Fruit fly (Drosophila melanogaster) whole organism, wandering third instar larva: ENCODE data around the gene CG4025.

ENCODE experiments used
- Abd-B ChIP-seq: fragments of >200 bp; optimal IDR thresholded peaks from 2 replicates; lab custom pipeline; 2017; ENCODE audit warnings: missing biosample characterization, missing genetic modification characterization
- CG32264 ChIP-seq: fragments of 200-800 bp; sonication (Bioruptor generic); optimal IDR thresholded peaks from 2 replicates; lab custom pipeline; 2016; ENCODE audit warnings: missing biosample characterization, missing genetic modification characterization
- CG9705 ChIP-seq: fragments of 200-800 bp; sonication (Bioruptor generic); optimal IDR thresholded peaks from 2 replicates; lab custom pipeline; 2018; ENCODE audit warnings: missing biosample characterization, mild to moderate bottlenecking, missing genetic modification characterization
- CrebA ChIP-seq: fragments of 200-800 bp; sonication (Bioruptor generic); optimal IDR thresholded peaks from 2 replicates; lab custom pipeline; 2016; ENCODE audit warnings: missing biosample characterization, mild to moderate bottlenecking, missing genetic modification characterization, borderline replicate concordance
- Dfd ChIP-seq: fragments of >200 bp; optimal IDR thresholded peaks from 2 replicates; lab custom pipeline; 2017; ENCODE audit warnings: missing biosample characterization, missing genetic modification characterization
- Dif ChIP-seq: fragments of 200-275, 200-300 bp; sonication (Bioruptor generic); optimal IDR thresholded peaks from 2 replicates; lab custom pipeline; 2018; ENCODE audit warnings: missing biosample characterization, missing genetic modification characterization; ENCODE audit not compliant: partially characterized antibody
- GATAd ChIP-seq: sonication (Bioruptor generic); optimal IDR thresholded peaks from 2 replicates; lab custom pipeline; 2016; ENCODE audit warnings: missing biosample characterization, missing genetic modification characterization
- HLH106 ChIP-seq: fragments of 200-800 bp; optimal IDR thresholded peaks from 3 replicates; lab custom pipeline; 2019; ENCODE audit warnings: missing biosample characterization, mild to moderate bottlenecking, missing genetic modification characterization, moderate library complexity
- Hnf4 ChIP-seq: fragments of 200-800 bp; sonication (Bioruptor generic); optimal IDR thresholded peaks from 2 replicates; lab custom pipeline; 2016; ENCODE audit warnings: missing biosample characterization, mild to moderate bottlenecking, missing genetic modification characterization
- Hr78 ChIP-seq: fragments of >200 bp; optimal IDR thresholded peaks from 2 replicates; lab custom pipeline; 2017; ENCODE audit warnings: missing biosample characterization, missing genetic modification characterization
- Hr83 ChIP-seq: fragments of 200-300 bp; sonication (Bioruptor generic); optimal IDR thresholded peaks from 2 replicates; lab custom pipeline; 2016; ENCODE audit warnings: missing biosample characterization, mild to moderate bottlenecking, missing genetic modification characterization, moderate library complexity; ENCODE audit not compliant: poor library complexity, severe bottlenecking
- Jra ChIP-seq: sonication (Bioruptor generic); optimal IDR thresholded peaks from 2 replicates; lab custom pipeline; 2016; ENCODE audit warnings: missing biosample characterization, missing genetic modification characterization
- Mio ChIP-seq: sonication (Bioruptor generic); optimal IDR thresholded peaks from 2 replicates; lab custom pipeline; 2016; ENCODE audit warnings: missing biosample characterization, missing genetic modification characterization
- Myc ChIP-seq: fragments of >200 bp; optimal IDR thresholded peaks from 2 replicates; lab custom pipeline; 2017
- N ChIP-seq: fragments of >200 bp; optimal IDR thresholded peaks from 2 replicates; lab custom pipeline; 2018; ENCODE audit warnings: missing biosample characterization, missing external identifiers, missing genetic modification characterization
- OdsH ChIP-seq: fragments of 200-800 bp; sonication (Bioruptor generic); optimal IDR thresholded peaks from 2 replicates; lab custom pipeline; 2016; ENCODE audit warnings: missing biosample characterization, mild to moderate bottlenecking, missing genetic modification characterization
- Rel ChIP-seq, 2 experiments: fragments of 200-800 bp; sonication (Bioruptor generic) in 1 of 2; optimal IDR thresholded peaks; 2 replicates in 1 of 2; 3 replicates in 1 of 2; lab custom pipeline; 2016 to 2019; ENCODE audit warnings: mild to moderate bottlenecking in 2 of 2, missing biosample characterization in 2 of 2, missing genetic modification characterization in 2 of 2, moderate library complexity in 1 of 2
- Sp1 ChIP-seq: fragments of 200-800 bp; sonication (Bioruptor generic); optimal IDR thresholded peaks from 3 replicates; lab custom pipeline; 2019; ENCODE audit warnings: missing biosample characterization, mild to moderate bottlenecking, missing genetic modification characterization, moderate library complexity
- Vsx2 ChIP-seq: fragments of 200-300, 225-300 bp; sonication (Bioruptor generic); optimal IDR thresholded peaks from 2 replicates; lab custom pipeline; 2018; ENCODE audit warnings: missing biosample characterization, missing genetic modification characterization; ENCODE audit not compliant: partially characterized antibody
- br ChIP-seq: fragments of 200-800 bp; sonication (Bioruptor generic); optimal IDR thresholded peaks from 2 replicates; lab custom pipeline; 2016; ENCODE audit warnings: missing biosample characterization, missing genetic modification characterization
- brk ChIP-seq: fragments of 200-800 bp; sonication (Bioruptor generic); optimal IDR thresholded peaks from 2 replicates; lab custom pipeline; 2016; ENCODE audit warnings: missing biosample characterization, mild to moderate bottlenecking, missing genetic modification characterization
- dl ChIP-seq, 2 experiments: fragments of 175-275, 200-275 bp in 1 of 2; fragments of 200-275 bp in 1 of 2; sonication (Bioruptor generic); optimal IDR thresholded peaks; lab custom pipeline; 2018; ENCODE audit warnings: mild to moderate bottlenecking in 2 of 2, missing biosample characterization in 2 of 2, missing genetic modification characterization in 2 of 2, moderate library complexity in 2 of 2; ENCODE audit not compliant: partially characterized antibody in 2 of 2, insufficient read depth in 1 of 2
- dmrt93B ChIP-seq: fragments of 200-800 bp; sonication (Bioruptor generic); optimal IDR thresholded peaks from 2 replicates; lab custom pipeline; 2018; ENCODE audit warnings: missing biosample characterization, mild to moderate bottlenecking, missing genetic modification characterization
- dsf ChIP-seq: sonication (Bioruptor generic); optimal IDR thresholded peaks from 2 replicates; lab custom pipeline; 2016; ENCODE audit warnings: missing biosample characterization, missing genetic modification characterization, borderline replicate concordance
- ey ChIP-seq: fragments of 200-800 bp; sonication (Bioruptor generic); optimal IDR thresholded peaks from 2 replicates; lab custom pipeline; 2016; ENCODE audit warnings: missing biosample characterization, missing genetic modification characterization
- foxo ChIP-seq, 2 experiments: fragments of 200-800 bp; sonication (Bioruptor generic); optimal IDR thresholded peaks; 2 replicates in 1 of 2; 3 replicates in 1 of 2; lab custom pipeline; 2016 to 2017; ENCODE audit warnings: missing biosample characterization in 2 of 2, missing genetic modification characterization in 2 of 2
- fru ChIP-seq: fragments of 200-800 bp; sonication (Bioruptor generic); optimal IDR thresholded peaks from 3 replicates; lab custom pipeline; 2016; ENCODE audit warnings: missing biosample characterization, mild to moderate bottlenecking, missing genetic modification characterization
- h ChIP-seq: fragments of 200-800 bp; sonication (Bioruptor generic); optimal IDR thresholded peaks from 3 replicates; lab custom pipeline; 2016; ENCODE audit warnings: missing biosample characterization, mild to moderate bottlenecking, missing genetic modification characterization
- jim ChIP-seq: fragments of 175-275, 200-325 bp; sonication (Bioruptor generic); optimal IDR thresholded peaks from 2 replicates; lab custom pipeline; 2016; ENCODE audit warnings: missing biosample characterization, mild to moderate bottlenecking, missing genetic modification characterization
- lola ChIP-seq: fragments of >200 bp; optimal IDR thresholded peaks from 2 replicates; lab custom pipeline; 2017; ENCODE audit warnings: missing biosample characterization, missing genetic modification characterization
- pan ChIP-seq: fragments of >200 bp; optimal IDR thresholded peaks from 2 replicates; lab custom pipeline; 2017
- psq ChIP-seq: fragments of 200-800 bp; sonication (Bioruptor generic); optimal IDR thresholded peaks from 3 replicates; lab custom pipeline; 2017; ENCODE audit warnings: missing biosample characterization, mild to moderate bottlenecking, missing genetic modification characterization, moderate library complexity
- rgr ChIP-seq: fragments of 200-800 bp; sonication (Bioruptor generic); optimal IDR thresholded peaks from 3 replicates; lab custom pipeline; 2016; ENCODE audit warnings: missing biosample characterization, mild to moderate bottlenecking, missing genetic modification characterization
- sage ChIP-seq: fragments of 200-800 bp; sonication (Bioruptor generic); optimal IDR thresholded peaks from 2 replicates; lab custom pipeline; 2016; ENCODE audit warnings: missing biosample characterization, mild to moderate bottlenecking, missing genetic modification characterization
- sv ChIP-seq: fragments of 200-800 bp; sonication (Bioruptor generic); optimal IDR thresholded peaks from 3 replicates; lab custom pipeline; 2016; ENCODE audit warnings: missing biosample characterization, missing genetic modification characterization
- tai ChIP-seq: sonication (Bioruptor generic); optimal IDR thresholded peaks from 2 replicates; lab custom pipeline; 2016; ENCODE audit warnings: missing biosample characterization, missing genetic modification characterization
- usp ChIP-seq: fragments of >200 bp; optimal IDR thresholded peaks from 2 replicates; lab custom pipeline; 2017; ENCODE audit warnings: missing biosample characterization, missing genetic modification characterization
- woc ChIP-seq: sonication (Bioruptor generic); optimal IDR thresholded peaks from 2 replicates; lab custom pipeline; 2016; ENCODE audit warnings: missing biosample characterization, mild to moderate bottlenecking, missing genetic modification characterization

The CG4025 gene

DNA sequence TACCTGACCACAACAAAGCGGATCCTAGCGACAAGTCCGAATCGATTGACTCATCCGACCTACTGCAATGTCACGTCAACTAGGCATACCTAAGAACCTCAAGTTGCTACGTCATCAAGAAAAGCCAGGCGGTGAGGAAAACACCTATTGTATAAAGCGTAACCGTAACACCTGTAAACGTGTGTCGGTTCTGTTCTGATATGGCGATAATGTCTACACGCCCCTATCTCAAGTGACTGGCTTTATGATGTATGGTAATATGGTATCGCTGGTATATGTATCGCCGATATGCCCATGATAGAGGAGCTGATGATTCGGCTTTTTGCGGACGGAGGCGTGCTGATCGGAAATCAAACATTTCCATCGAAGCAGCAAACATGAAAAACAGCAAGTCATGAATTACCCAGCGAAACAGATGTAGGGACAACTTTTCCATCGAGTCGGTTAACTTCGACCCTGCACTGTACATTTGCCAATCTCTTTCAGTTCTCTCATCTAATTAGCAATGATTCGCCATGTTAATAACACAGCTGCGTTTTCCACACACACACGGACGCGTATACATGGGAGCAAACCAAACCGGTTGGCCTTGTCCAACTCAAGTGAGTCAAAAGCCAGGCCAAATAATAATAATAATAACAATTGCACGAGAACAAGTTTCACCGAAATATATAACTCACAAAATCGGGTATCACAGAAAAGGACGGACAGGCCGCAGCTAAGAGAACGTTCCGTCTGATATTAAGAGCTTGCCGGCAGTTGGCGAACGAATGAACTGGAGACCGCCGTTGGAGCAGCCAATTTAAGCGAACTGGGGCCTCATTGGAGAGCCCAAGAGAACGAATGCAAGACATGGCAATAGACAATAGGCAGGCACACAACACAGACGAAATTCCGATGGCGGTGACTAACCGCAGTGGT, 6.7 kb upstream of the CG4025 start:
- TF ChIP-seq GATAd (GFP tag; lab: Kevin White, UChicago) (no peak), Rel (GFP tag; optimal IDR thresholded peaks at IDR 0.05; lab: Kevin White, UChicago) (peak; percentile 17), Rel (tag; optimal IDR thresholded peaks at IDR 0.05; lab: Kevin White, UChicago) (no peak)

DNA sequence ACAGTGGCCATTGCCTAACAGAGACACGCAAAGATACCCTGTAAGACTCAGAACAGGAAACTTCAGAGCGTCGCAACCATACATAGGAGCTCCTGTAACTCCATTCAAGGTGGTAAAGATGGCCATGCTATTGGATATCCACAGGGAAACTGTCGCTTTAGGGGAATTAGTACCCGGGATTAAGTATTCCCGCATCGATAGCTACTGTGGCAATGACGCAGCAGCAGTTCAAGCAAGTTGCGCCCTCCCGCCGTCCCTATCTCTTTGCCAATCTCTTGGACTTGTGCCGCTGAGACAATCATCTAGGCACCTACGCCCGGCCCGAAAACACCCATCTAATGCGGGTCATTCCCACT, 6.1 kb upstream of the CG4025 start:
- no peak for TF ChIP-seq CG9705 (GFP tag; lab: Kevin White, UChicago)
- peak; percentile 36 for TF ChIP-seq woc (GFP tag; lab: Kevin White, UChicago)
- TF ChIP-seq jim (GFP tag; lab: Kevin White, UChicago), result no peak
- TF ChIP-seq foxo (GFP tag; optimal IDR thresholded peaks at IDR 0.05; lab: Kevin White, UChicago), result peak in 1 of 2 experiments; percentile 74
- no peak for TF ChIP-seq Hnf4 (GFP tag; lab: Kevin White, UChicago)
- no peak for TF ChIP-seq sv (GFP tag; lab: Kevin White, UChicago)
- TF ChIP-seq pan, result no peak
- TF ChIP-seq brk (GFP tag; lab: Kevin White, UChicago), result no peak
- TF ChIP-seq rgr (GFP tag; lab: Kevin White, UChicago), result peak; percentile 39
- no peak for TF ChIP-seq CrebA (GFP tag; lab: Kevin White, UChicago)
- TF ChIP-seq usp (GFP tag; lab: Kevin White, UChicago), result no peak
- TF ChIP-seq psq (GFP tag; lab: Kevin White, UChicago), result peak; percentile 54
- no peak for TF ChIP-seq Dfd (GFP tag; lab: Kevin White, UChicago)
- peak; percentile 61 for TF ChIP-seq ey (GFP tag; lab: Kevin White, UChicago)
- TF ChIP-seq Rel (GFP tag; optimal IDR thresholded peaks at IDR 0.05; lab: Kevin White, UChicago), result no peak
- peak; percentile 59 for TF ChIP-seq Rel (tag; optimal IDR thresholded peaks at IDR 0.05; lab: Kevin White, UChicago)
- TF ChIP-seq sage, result no peak
- no peak for TF ChIP-seq CG32264 (GFP tag; lab: Kevin White, UChicago)
- no peak for TF ChIP-seq GATAd (GFP tag; lab: Kevin White, UChicago)
- TF ChIP-seq Vsx2 (GFP tag; lab: Kevin White, UChicago), result no peak
- TF ChIP-seq dsf, result no peak
- TF ChIP-seq Hr78 (GFP tag; lab: Kevin White, UChicago), result no peak
- peak; percentile 54 for TF ChIP-seq OdsH (GFP tag; lab: Kevin White, UChicago)
- TF ChIP-seq HLH106 (tag; lab: Kevin White, UChicago), result peak; percentile 73
- peak; percentile 43 for TF ChIP-seq Jra (GFP tag; lab: Kevin White, UChicago)
- TF ChIP-seq Mio (GFP tag; lab: Kevin White, UChicago), result no peak
- TF ChIP-seq Abd-B (GFP tag; lab: Kevin White, UChicago), result no peak
- no peak for TF ChIP-seq Myc
- no peak for TF ChIP-seq Dif (GFP tag; lab: Kevin White, UChicago)
- TF ChIP-seq fru, result peak; percentile 78
- no peak for TF ChIP-seq Hr83
- peak; percentile 50 for TF ChIP-seq dmrt93B (GFP tag; lab: Kevin White, UChicago)
- TF ChIP-seq lola (GFP tag; lab: Kevin White, UChicago), result no peak
- peak; percentile 60 for TF ChIP-seq br (GFP tag; lab: Kevin White, UChicago)
- TF ChIP-seq tai, result no peak
- no peak for TF ChIP-seq N (GFP tag; lab: Kevin White, UChicago)
- peak; percentile 78 for TF ChIP-seq h (GFP tag; lab: Kevin White, UChicago)
- peak; percentile 21 for TF ChIP-seq Sp1 (GFP tag; lab: Kevin White, UChicago)
- TF ChIP-seq dl (GFP tag; optimal IDR thresholded peaks at IDR 0.05; lab: Kevin White, UChicago; ENCODE audit: insufficient read depth in 1 of 2, partially characterized antibody in 2 of 2), result no peak
